Worm (Caenorhabditis elegans) whole organism, young adult: ENCODE measurements around the gene gars-1.

Experiments
- B0019.2 ChIP-seq: fragments of 200-800 bp; sonication (Bioruptor generic); conservative IDR thresholded peaks from 2 replicates; pipeline ENCODE4 v1.3.6; 2022; ENCODE audit warnings: missing genetic modification reagents, missing genetic modification characterization, missing compliant biosample characterization
- B0035.1 ChIP-seq: sonication (generic microtip); optimal IDR thresholded peaks from 2 replicates; lab custom pipeline; 2016; ENCODE audit warnings: missing genetic modification characterization, mild to moderate bottlenecking, missing compliant biosample characterization, missing genotype, missing genetic modification reagents
- B0261.1 ChIP-seq: sonication (generic microtip); optimal IDR thresholded peaks from 2 replicates; lab custom pipeline; 2016; ENCODE audit warnings: mild to moderate bottlenecking, missing genetic modification characterization, moderate library complexity, missing compliant biosample characterization
- C06A6.2 ChIP-seq: fragments of 200-800 bp; sonication (Bioruptor generic); conservative IDR thresholded peaks from 2 replicates; pipeline ENCODE4 v1.3.6; 2022; ENCODE audit warnings: missing genetic modification characterization, missing compliant biosample characterization
- C17E4.6 ChIP-seq: fragments of 200-800 bp; sonication (Bioruptor generic); IDR thresholded peaks from 2 replicates; pipeline ENCODE4 v1.3.6; 2022; ENCODE audit warnings: missing genetic modification reagents, missing genetic modification characterization, missing compliant biosample characterization
- D2030.7 ChIP-seq: fragments of 200-800 bp; sonication (Bioruptor generic); IDR thresholded peaks from 2 replicates; pipeline ENCODE4 v1.3.6; 2022; ENCODE audit warnings: missing genetic modification reagents, missing genetic modification characterization, missing compliant biosample characterization
- F10E7.11 ChIP-seq: sonication (generic microtip); optimal IDR thresholded peaks from 2 replicates; lab custom pipeline; 2017; ENCODE audit warnings: mild to moderate bottlenecking, missing genetic modification characterization, moderate library complexity, missing compliant biosample characterization
- F33H1.4 ChIP-seq: fragments of 200-800 bp; sonication (Bioruptor generic); IDR thresholded peaks from 2 replicates; pipeline ENCODE4 v1.3.6; 2022; ENCODE audit warnings: missing genetic modification reagents, missing genetic modification characterization, missing compliant biosample characterization
- F49E8.2 ChIP-seq: sonication (generic microtip); optimal IDR thresholded peaks from 3 replicates; lab custom pipeline; 2017; ENCODE audit warnings: missing genetic modification characterization, mild to moderate bottlenecking, missing compliant biosample characterization, antibody characterized with exemption, moderate library complexity; ENCODE audit not compliant: insufficient read depth
- F57C9.4 ChIP-seq: sonication (generic microtip); optimal IDR thresholded peaks from 2 replicates; lab custom pipeline; 2017; ENCODE audit warnings: mild to moderate bottlenecking, missing genetic modification characterization, missing compliant biosample characterization
- K11D2.4 ChIP-seq: fragments of 200-800 bp; sonication (Bioruptor generic); IDR thresholded peaks from 2 replicates; pipeline ENCODE4 v1.3.6; 2022; ENCODE audit warnings: missing genetic modification reagents, missing genetic modification characterization, missing compliant biosample characterization
- T07F8.4 ChIP-seq: sonication (generic microtip); optimal IDR thresholded peaks from 2 replicates; lab custom pipeline; 2016; ENCODE audit warnings: mild to moderate bottlenecking, missing genetic modification characterization, moderate library complexity, missing compliant biosample characterization
- Y95B8A.8 ChIP-seq: fragments of 200-800 bp; sonication (Bioruptor generic); IDR thresholded peaks from 2 replicates; pipeline ENCODE4 v1.3.6; 2022; ENCODE audit warnings: missing genetic modification reagents, missing genetic modification characterization, missing compliant biosample characterization
- athp-1 ChIP-seq: sonication (generic microtip); optimal IDR thresholded peaks from 2 replicates; lab custom pipeline; 2017; ENCODE audit warnings: mild to moderate bottlenecking, missing genetic modification characterization, missing compliant biosample characterization
- attf-5 ChIP-seq: fragments of 200-800 bp; sonication (Bioruptor generic); optimal IDR thresholded peaks from 2 replicates; lab custom pipeline; 2018; ENCODE audit warnings: mild to moderate bottlenecking, missing genetic modification characterization, missing compliant biosample characterization
- bed-2 ChIP-seq: fragments of 200-800 bp; sonication (Bioruptor generic); IDR thresholded peaks from 2 replicates; pipeline ENCODE4 v1.3.6; 2022; ENCODE audit warnings: missing genetic modification reagents, missing genetic modification characterization, missing compliant biosample characterization
- cebp-2 ChIP-seq: fragments of 200-800 bp; sonication (Bioruptor generic); IDR thresholded peaks from 2 replicates; pipeline ENCODE4 v1.3.6; 2022; ENCODE audit warnings: missing genetic modification characterization, missing compliant biosample characterization
- ceh-100 ChIP-seq: fragments of 200-800 bp; sonication (Bioruptor generic); IDR thresholded peaks from 2 replicates; pipeline ENCODE4 v1.3.6; 2022; ENCODE audit warnings: missing genetic modification reagents, missing genetic modification characterization, missing compliant biosample characterization
- ceh-91 ChIP-seq: fragments of 200-800 bp; sonication (Bioruptor generic); IDR thresholded peaks from 2 replicates; pipeline ENCODE4 v1.3.6; 2022; ENCODE audit warnings: missing genetic modification reagents, missing genetic modification characterization, missing compliant biosample characterization
- chd-7 ChIP-seq: sonication (generic microtip); optimal IDR thresholded peaks from 2 replicates; lab custom pipeline; 2016; ENCODE audit warnings: mild to moderate bottlenecking, missing genetic modification characterization, moderate library complexity, missing compliant biosample characterization
- dox-1 ChIP-seq: fragments of 200-800 bp; sonication (Bioruptor generic); IDR thresholded peaks from 2 replicates; pipeline ENCODE4 v1.3.6; 2022; ENCODE audit warnings: missing genetic modification reagents, missing genetic modification characterization, missing compliant biosample characterization
- dpff-1 ChIP-seq: sonication (generic microtip); optimal IDR thresholded peaks from 2 replicates; lab custom pipeline; 2017; ENCODE audit warnings: mild to moderate bottlenecking, missing genetic modification characterization, missing compliant biosample characterization
- egl-44 ChIP-seq: fragments of 200-800 bp; sonication (Bioruptor generic); IDR thresholded peaks from 2 replicates; pipeline ENCODE4 v1.3.6; 2022; ENCODE audit warnings: missing genetic modification reagents, missing genetic modification characterization, missing compliant biosample characterization
- egrh-3 ChIP-seq: fragments of 200-800 bp; sonication (Bioruptor generic); IDR thresholded peaks from 2 replicates; pipeline ENCODE4 v1.3.6; 2022; ENCODE audit warnings: missing genetic modification reagents, missing genetic modification characterization, missing compliant biosample characterization
- him-1 ChIP-seq: sonication (generic microtip); optimal IDR thresholded peaks from 2 replicates; lab custom pipeline; 2016; ENCODE audit warnings: missing genotype, missing genetic modification reagents, missing genetic modification characterization, missing compliant biosample characterization
- lag-1 ChIP-seq: fragments of 200-800 bp; sonication (Bioruptor generic); IDR thresholded peaks from 2 replicates; pipeline ENCODE4 v1.3.6; 2022; ENCODE audit warnings: missing genetic modification reagents, missing genetic modification characterization, missing compliant biosample characterization
- let-526 ChIP-seq: fragments of 200-800 bp; sonication (Bioruptor generic); IDR thresholded peaks from 2 replicates; pipeline ENCODE4 v1.3.6; 2022; ENCODE audit warnings: missing genetic modification reagents, missing genetic modification characterization, missing compliant biosample characterization
- lin-26 ChIP-seq: fragments of 200-800 bp; sonication (Bioruptor generic); IDR thresholded peaks from 2 replicates; pipeline ENCODE4 v1.3.6; 2022; ENCODE audit warnings: missing genetic modification reagents, missing genetic modification characterization, missing compliant biosample characterization
- lin-54 ChIP-seq: fragments of 200-800 bp; sonication (Bioruptor generic); optimal IDR thresholded peaks from 2 replicates; lab custom pipeline; 2018; ENCODE audit warnings: mild to moderate bottlenecking, missing genetic modification characterization, missing compliant biosample characterization
- lsl-1 ChIP-seq: fragments of 200-800 bp; sonication (Bioruptor generic); optimal IDR thresholded peaks from 2 replicates; lab custom pipeline; 2018; ENCODE audit warnings: mild to moderate bottlenecking, missing genetic modification characterization, moderate library complexity, missing compliant biosample characterization
- madf-10 ChIP-seq: sonication (generic microtip); optimal IDR thresholded peaks from 2 replicates; lab custom pipeline; 2016; ENCODE audit warnings: mild to moderate bottlenecking, missing genetic modification characterization, missing compliant biosample characterization
- madf-6 ChIP-seq: fragments of 200-800 bp; sonication (Bioruptor generic); IDR thresholded peaks from 2 replicates; pipeline ENCODE4 v1.3.6; 2022; ENCODE audit warnings: missing genetic modification reagents, missing genetic modification characterization, missing compliant biosample characterization
- madf-8 ChIP-seq: fragments of 200-800 bp; sonication (Bioruptor generic); conservative IDR thresholded peaks from 2 replicates; pipeline ENCODE4 v1.3.6; 2022; ENCODE audit warnings: missing genetic modification reagents, missing genetic modification characterization, missing compliant biosample characterization
- mcd-1 ChIP-seq: fragments of 200-800 bp; sonication (Bioruptor generic); IDR thresholded peaks from 2 replicates; pipeline ENCODE4 v1.3.6; 2022; ENCODE audit warnings: missing genetic modification reagents, missing genetic modification characterization, missing compliant biosample characterization
- nhr-120 ChIP-seq: fragments of 200-800 bp; sonication (Bioruptor generic); IDR thresholded peaks from 2 replicates; pipeline ENCODE4 v1.3.6; 2022; ENCODE audit warnings: missing genetic modification characterization, missing compliant biosample characterization
- rcor-1 ChIP-seq: fragments of 200-800 bp; sonication (Bioruptor generic); IDR thresholded peaks from 2 replicates; pipeline ENCODE4 v1.3.6; 2022; ENCODE audit warnings: missing genetic modification reagents, missing genetic modification characterization, missing compliant biosample characterization
- rec-8 ChIP-seq, 2 experiments: sonication (generic microtip); optimal IDR thresholded peaks; 2 replicates each; lab custom pipeline; 2016; ENCODE audit warnings: mild to moderate bottlenecking in 2 of 2, missing genetic modification characterization in 2 of 2, missing genetic modification reagents in 2 of 2, missing genotype in 2 of 2, missing biosample characterization in 1 of 2, missing compliant biosample characterization in 1 of 2, moderate library complexity in 1 of 2
- repo-1 ChIP-seq: sonication (generic microtip); optimal IDR thresholded peaks from 2 replicates; lab custom pipeline; 2017; ENCODE audit warnings: mild to moderate bottlenecking, missing genetic modification characterization, missing compliant biosample characterization
- rpc-1 ChIP-seq, 2 experiments: fragments of 150-350 bp in 1 of 2; sonication (generic microtip) in 1 of 2; optimal IDR thresholded peaks; 2 replicates each; lab custom pipeline; 2014 to 2018; ENCODE audit warnings: missing biosample characterization in 1 of 2, missing genetic modification characterization in 1 of 2, missing genetic modification reagents in 1 of 2, missing genotype in 1 of 2
- snpc-4 ChIP-seq, 5 experiments: fragments of 150-350 bp in 1 of 5; sonication (generic microtip) in 4 of 5; optimal IDR thresholded peaks; 2 replicates each; lab custom pipeline; 2014 to 2018; ENCODE audit warnings: missing genetic modification characterization in 5 of 5, missing biosample characterization in 3 of 5, antibody characterized with exemption in 2 of 5, mild to moderate bottlenecking in 2 of 5, missing compliant biosample characterization in 2 of 5, missing genotype in 2 of 5, moderate library complexity in 2 of 5, missing genetic modification reagents in 1 of 5
- tlf-1 ChIP-seq: fragments of 200-800 bp; sonication (Bioruptor generic); optimal IDR thresholded peaks from 2 replicates; lab custom pipeline; 2018; ENCODE audit warnings: mild to moderate bottlenecking, missing genetic modification characterization, missing compliant biosample characterization
- zim-3 ChIP-seq: sonication (generic microtip); optimal IDR thresholded peaks from 2 replicates; lab custom pipeline; 2017; ENCODE audit warnings: mild to moderate bottlenecking, missing genetic modification characterization, moderate library complexity, missing compliant biosample characterization
- ztf-25 ChIP-seq: fragments of 200-800 bp; sonication (Bioruptor generic); IDR thresholded peaks from 2 replicates; pipeline ENCODE4 v1.3.6; 2022; ENCODE audit warnings: missing genetic modification reagents, missing genetic modification characterization, missing compliant biosample characterization
- ztf-26 ChIP-seq: sonication (generic microtip); optimal IDR thresholded peaks from 2 replicates; lab custom pipeline; 2017; ENCODE audit warnings: missing genetic modification characterization, missing compliant biosample characterization
- ztf-28 ChIP-seq: fragments of 200-800 bp; sonication (Bioruptor generic); IDR thresholded peaks from 2 replicates; pipeline ENCODE4 v1.3.6; 2022; ENCODE audit warnings: missing genetic modification reagents, missing genetic modification characterization, missing compliant biosample characterization
- ztf-3 ChIP-seq: fragments of 200-800 bp; sonication (Bioruptor generic); optimal IDR thresholded peaks from 2 replicates; lab custom pipeline; 2018; ENCODE audit warnings: mild to moderate bottlenecking, missing genetic modification characterization, missing compliant biosample characterization

gars-1 gene

DNA sequence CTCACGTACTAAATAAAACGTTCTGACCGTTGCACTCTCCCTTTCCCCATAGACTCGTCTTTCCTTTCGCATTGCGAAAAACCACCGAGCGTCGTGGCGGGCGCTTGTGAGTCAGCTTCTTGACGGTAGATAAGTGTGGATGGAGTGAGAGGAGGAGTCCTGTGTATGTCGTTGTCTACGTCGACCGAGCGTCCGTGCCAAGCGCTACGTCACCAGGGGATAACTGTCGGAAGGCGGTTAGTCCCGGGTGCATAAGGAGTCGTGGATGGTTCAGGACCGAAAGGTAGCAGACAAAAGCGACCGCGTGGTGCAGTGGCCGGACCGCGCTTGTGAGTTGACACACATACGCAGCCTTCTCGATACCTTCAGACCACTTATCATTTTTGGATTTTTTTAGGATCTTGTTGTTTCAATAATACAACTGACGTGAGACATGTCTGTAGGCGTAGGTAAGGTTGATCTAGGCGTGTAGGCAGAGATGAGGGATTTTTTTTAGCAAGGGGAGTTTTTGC lies 47.8 kb upstream of the gars-1 start (continued):
- TF ChIP-seq madf-6 (peak; percentile 71), cebp-2 (GFP tag; lab: Robert Waterston, UW) (0 out of 2 replicates have a peak, but pooled peaks have one; percentile 75), mcd-1 (GFP tag; lab: Robert Waterston, UW) (peak; percentile 79), bed-2 (GFP tag; lab: Robert Waterston, UW) (peak; percentile 78; the same call in 1 of the 2 replicates), rec-8 (tag; optimal IDR thresholded peaks at IDR 0.05; lab: Kevin White, UChicago) (peak in 1 of 2 experiments; percentile 28), him-1 (peak; percentile 78), C06A6.2 (peak; percentile 59), dpff-1 (tag; lab: Kevin White, UChicago) (peak; percentile 64), B0019.2 (GFP tag; lab: Robert Waterston, UW) (0 out of 2 replicates have a peak, but pooled peaks have one; percentile 29), dox-1 (GFP tag; lab: Robert Waterston, UW) (peak; percentile 96; the same call in 1 of the 2 replicates), snpc-4 (GFP tag; optimal IDR thresholded peaks at IDR 0.05; lab: Kevin White, UChicago) (peak; percentile 31), snpc-4 (tag; optimal IDR thresholded peaks at IDR 0.05; lab: Kevin White, UChicago) (peak in 2 of 4 experiments; percentile 15 to 60), ztf-28 (0 out of 2 replicates have a peak, but pooled peaks have one; percentile 30), repo-1 (tag; lab: Kevin White, UChicago) (peak; percentile 79), B0261.1 (tag; lab: Kevin White, UChicago) (peak; percentile 68), let-526 (0 out of 2 replicates have a peak, but pooled peaks have one; percentile 18), F49E8.2 (tag; lab: Kevin White, UChicago) (peak; percentile 22), attf-5 (GFP tag; lab: Kevin White, UChicago) (peak; percentile 73), ztf-25 (0 out of 2 replicates have a peak, but pooled peaks have one; percentile 47), ceh-91 (GFP tag; lab: Robert Waterston, UW) (peak; percentile 62; the same call in 1 of the 2 replicates), lin-26 (GFP tag; lab: Robert Waterston, UW) (peak; percentile 88), B0035.1 (tag; lab: Kevin White, UChicago) (peak; percentile 40), egrh-3 (GFP tag; lab: Robert Waterston, UW) (peak; percentile 80), lag-1 (GFP tag; lab: Robert Waterston, UW) (0 out of 2 replicates have a peak, but pooled peaks have one; percentile 68), rcor-1 (GFP tag; lab: Robert Waterston, UW) (peak; percentile 83), chd-7 (tag; lab: Kevin White, UChicago) (peak; percentile 79), D2030.7 (peak; percentile 92), egl-44 (GFP tag; lab: Robert Waterston, UW) (peak; percentile 94), athp-1 (tag; lab: Kevin White, UChicago) (peak; percentile 57), K11D2.4 (peak; percentile 69), T07F8.4 (tag; lab: Kevin White, UChicago) (peak; percentile 36), nhr-120 (GFP tag; lab: Robert Waterston, UW) (0 out of 2 replicates have a peak, but pooled peaks have one; percentile 39), F33H1.4 (GFP tag; lab: Robert Waterston, UW) (peak; percentile 61), C17E4.6 (peak; percentile 68; the same call in 1 of the 2 replicates), ztf-26 (tag; lab: Kevin White, UChicago) (peak; percentile 79), tlf-1 (GFP tag; lab: Kevin White, UChicago) (peak; percentile 52), ceh-100 (peak; percentile 62), Y95B8A.8 (GFP tag; lab: Robert Waterston, UW) (peak; percentile 73; the same call in 1 of the 2 replicates), madf-8 (GFP tag; lab: Robert Waterston, UW) (peak; percentile 50), rpc-1 (optimal IDR thresholded peaks at IDR 0.05; lab: Kevin White, UChicago) (peak; percentile 70), rpc-1 (tag; optimal IDR thresholded peaks at IDR 0.05; lab: Kevin White, UChicago) (peak; percentile 68), madf-10 (peak; percentile 80), ztf-3 (GFP tag; lab: Kevin White, UChicago) (peak; percentile 35), lsl-1 (peak; percentile 69), lin-54 (GFP tag; lab: Kevin White, UChicago) (peak; percentile 65), zim-3 (peak; percentile 67), F57C9.4 (peak; percentile 70), F10E7.11 (tag; lab: Kevin White, UChicago) (peak; percentile 49)
